Fruit fly (Drosophila melanogaster): ENCODE data around the gene Svip.
A peak's percentile ranks its signal among the peaks of the same experiment; 100 is the strongest.

Svip gene

DNA sequence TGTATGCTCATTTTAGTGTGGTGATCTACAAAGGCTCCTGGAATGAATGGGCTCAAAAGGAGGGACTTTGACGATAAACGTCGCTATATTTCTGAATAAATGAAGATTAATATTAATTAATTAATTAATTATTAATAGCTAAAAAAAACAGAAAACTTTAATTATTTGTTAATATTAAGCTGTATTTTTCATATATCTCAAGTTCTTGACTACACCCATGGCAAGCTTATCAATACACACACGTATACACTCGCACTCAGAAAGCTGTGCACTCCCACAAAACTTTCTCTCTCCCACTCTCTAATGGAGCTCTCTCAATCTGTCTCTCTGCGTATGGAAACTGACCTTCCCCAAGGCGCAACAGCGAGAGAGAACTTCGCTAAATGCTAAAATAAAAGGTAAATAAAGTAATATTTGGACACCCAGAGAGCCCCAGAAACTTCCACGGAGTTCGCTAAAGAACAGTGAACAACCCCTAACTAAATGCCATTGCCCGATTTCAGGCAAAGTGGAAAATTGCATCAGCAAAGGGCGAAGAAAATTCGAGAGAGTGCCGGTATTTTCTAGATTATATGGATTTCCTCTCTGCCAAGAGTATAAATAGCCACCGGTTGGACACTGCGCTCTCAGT, 14.7 kb downstream of the Svip start (continued):
- no peak for TF ChIP-seq emc (GFP tag; optimal IDR thresholded peaks at IDR 0.05)
- no peak for TF ChIP-seq luna (GFP tag; optimal IDR thresholded peaks at IDR 0.05)
- TF ChIP-seq knrl (GFP tag; IDR thresholded peaks at IDR 0.05; ENCODE audit: partially characterized antibody), result no peak
- TF ChIP-seq CG12659 (GFP tag; optimal IDR thresholded peaks at IDR 0.05), result peak; percentile 74
- TF ChIP-seq CG1603 (tag; optimal IDR thresholded peaks at IDR 0.05), result no peak
- TF ChIP-seq gfzf (GFP tag; optimal IDR thresholded peaks at IDR 0.05), result no peak
- TF ChIP-seq stc (GFP tag; IDR thresholded peaks at IDR 0.05), result peak; percentile 79

DNA sequence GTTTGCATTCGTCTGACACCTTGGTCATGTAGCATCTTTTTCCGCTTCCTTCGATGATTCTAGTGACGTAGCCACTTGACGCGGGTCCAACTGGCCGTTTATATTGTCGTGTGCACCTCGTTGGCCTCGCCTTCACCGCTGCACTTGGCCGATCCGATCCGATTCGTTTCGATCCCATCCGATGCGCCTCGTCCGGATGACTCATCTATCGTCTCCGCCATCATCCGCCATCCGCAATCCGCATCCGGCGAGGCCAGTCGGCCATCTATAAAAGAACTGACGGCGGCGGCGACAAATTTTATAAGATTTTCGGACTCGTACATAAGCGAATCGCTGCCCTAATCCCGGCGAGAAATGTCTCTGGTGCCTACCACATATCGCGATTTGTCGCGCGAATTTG, 16.3 kb downstream of the Svip start, which contains the start of gene CG4461:
CG4461 (plus strand) TSS at position 301 of the 400 bp plus-strand sequence.
- TF ChIP-seq NC2α (GFP tag; optimal IDR thresholded peaks at IDR 0.05), result no peak
- peak; percentile 13 for TF ChIP-seq nom (GFP tag; optimal IDR thresholded peaks at IDR 0.05)

DNA sequence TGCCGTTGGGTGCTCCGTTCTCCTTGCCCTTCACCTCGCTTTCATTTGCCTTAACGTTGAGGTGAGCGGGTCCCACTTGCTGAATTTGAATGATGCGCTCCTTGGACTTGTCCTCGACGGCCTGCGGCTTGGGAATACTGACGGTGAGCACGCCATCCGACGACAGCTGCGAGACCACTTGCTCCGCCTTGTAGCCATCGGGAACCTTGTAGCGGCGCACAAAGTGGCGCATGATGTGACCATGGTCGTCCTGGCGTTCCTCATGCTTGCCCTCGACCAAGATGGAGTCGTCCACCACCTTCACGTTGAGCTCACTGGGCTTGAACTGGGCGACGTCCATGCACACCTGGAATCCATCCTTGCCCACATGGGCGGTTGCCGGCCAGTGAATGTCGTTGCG, 17.8 kb downstream of the Svip start:
- TF ChIP-seq btn (GFP tag; optimal IDR thresholded peaks at IDR 0.05) (no peak), ken (GFP tag; IDR thresholded peaks at IDR 0.05) (0 out of 3 replicates have a peak, but pooled peaks have one; percentile 14), Mrtf (GFP tag; IDR thresholded peaks at IDR 0.05) (0 out of 3 replicates have a peak, but pooled peaks have one; percentile 39), NfI (GFP tag; optimal IDR thresholded peaks at IDR 0.05) (no peak), CG2889 (GFP tag; IDR thresholded peaks at IDR 0.05) (no peak), lmd (GFP tag; IDR thresholded peaks at IDR 0.05) (no peak), Med (GFP tag) (peak; percentile 56), Sox102F (GFP tag; optimal IDR thresholded peaks at IDR 0.05) (no peak)

DNA sequence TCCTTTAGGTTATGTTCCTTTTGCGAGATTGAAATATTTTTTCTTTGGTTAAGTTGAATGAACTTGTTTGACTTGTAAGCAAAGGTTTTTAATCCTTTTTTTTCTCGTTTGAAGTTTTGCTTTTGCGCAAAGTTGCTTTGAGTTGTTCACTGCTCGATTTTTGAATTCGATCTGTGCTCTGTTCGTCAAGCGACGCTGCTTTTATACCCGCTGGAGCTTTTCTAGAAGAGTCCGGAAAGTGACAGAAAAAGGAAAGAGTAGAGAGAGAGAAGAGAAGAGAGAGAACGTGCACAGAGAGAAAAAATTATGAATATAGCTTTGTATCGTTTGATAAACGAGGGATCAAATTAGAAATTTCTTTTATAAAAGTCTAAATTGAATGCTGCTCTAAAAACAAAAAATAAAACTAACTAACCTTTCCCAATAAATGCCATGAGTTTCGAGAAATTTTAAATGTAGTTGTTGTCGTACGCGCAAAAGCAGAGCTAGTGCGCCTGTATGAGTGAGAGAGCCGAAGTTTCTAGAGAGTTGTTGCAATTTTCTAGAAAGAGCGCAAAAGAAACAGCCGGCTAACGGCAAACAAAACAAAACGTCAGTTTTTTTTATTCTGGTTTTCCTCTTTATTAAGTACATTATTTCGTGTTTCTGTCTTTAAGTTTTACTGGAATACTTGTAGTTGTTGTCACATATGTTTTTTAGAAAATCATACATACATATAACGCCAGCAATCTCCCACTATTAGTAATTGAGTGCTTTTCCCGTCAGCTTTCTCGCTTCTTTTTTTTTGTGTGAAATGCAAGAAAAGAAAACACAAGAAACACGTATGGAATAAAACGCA, 18.6 kb downstream of the Svip start, which contains the start of gene Hsp26:
Hsp26 (minus strand) TSS at position 230 of the 838 bp plus-strand sequence.
- TF ChIP-seq CG11456 (GFP tag; IDR thresholded peaks at IDR 0.05) (peak; percentile 61; the same call in 1 of the 3 replicates), CG9609 (GFP tag; optimal IDR thresholded peaks at IDR 0.05) (peak; percentile 82), CG13287 (GFP tag; IDR thresholded peaks at IDR 0.05; ENCODE audit: partially characterized antibody) (no peak; the same call in 1 of the 2 replicates), CG31388 (GFP tag; optimal IDR thresholded peaks at IDR 0.05) (peak; percentile 21), Dll (GFP tag; IDR thresholded peaks at IDR 0.05; ENCODE audit: partially characterized antibody) (peak; percentile 30; the same call in 2 of the 4 replicates), lmd (GFP tag; IDR thresholded peaks at IDR 0.05) (peak; percentile 77), CG10959 (GFP tag; IDR thresholded peaks at IDR 0.05) (no peak; the same call in 1 of the 2 replicates), sug (tag; optimal IDR thresholded peaks at IDR 0.05) (peak; percentile 53), CG15601 (tag; optimal IDR thresholded peaks at IDR 0.05) (peak; percentile 85), CG2202 (tag; optimal IDR thresholded peaks at IDR 0.05) (peak; percentile 80), Dbx (GFP tag; IDR thresholded peaks at IDR 0.05) (peak; percentile 60; the same call in 2 of the 3 replicates), slbo (GFP tag; IDR thresholded peaks at IDR 0.05) (peak; percentile 85), ftz-f1 (GFP tag; optimal IDR thresholded peaks at IDR 0.05) (no peak), CG16863 (GFP tag; optimal IDR thresholded peaks at IDR 0.05) (peak; percentile 88), CG8281 (tag; optimal IDR thresholded peaks at IDR 0.05) (peak; percentile 60), CG12942 (GFP tag; optimal IDR thresholded peaks at IDR 0.05) (peak; percentile 77), CG2120 (GFP tag; optimal IDR thresholded peaks at IDR 0.05) (peak; percentile 92), zen (tag; optimal IDR thresholded peaks at IDR 0.05) (peak; percentile 24), gcm2 (GFP tag; optimal IDR thresholded peaks at IDR 0.05) (peak; percentile 58), Side (GFP tag; optimal IDR thresholded peaks at IDR 0.05) (peak; percentile 90), Xrp1 (GFP tag; IDR thresholded peaks at IDR 0.05) (peak; percentile 91), CG10147 (GFP tag; optimal IDR thresholded peaks at IDR 0.05) (peak; percentile 74), cad (GFP tag; optimal IDR thresholded peaks at IDR 0.05) (no peak), pho (GFP tag; optimal IDR thresholded peaks at IDR 0.05) (peak; percentile 83), ems (GFP tag; optimal IDR thresholded peaks at IDR 0.05) (peak; percentile 82), Bgb (GFP tag; IDR thresholded peaks at IDR 0.05; ENCODE audit: partially characterized antibody) (no peak; the same call in 1 of the 2 replicates), tin (GFP tag; optimal IDR thresholded peaks at IDR 0.05) (peak; percentile 65)
